Fruit fly (Drosophila melanogaster) whole organism, embryonic: ENCODE results near the gene CG32354.

Experiments
- Adf1 ChIP-seq: fragments of 200-800 bp; sonication (Bioruptor generic); IDR thresholded peaks from 2 replicates; pipeline ENCODE4 v1.3.6; 2022; ENCODE audit warnings: missing biosample characterization, missing genetic modification characterization
- Bgb ChIP-seq: fragments of 200-800 bp; sonication (Bioruptor generic); IDR thresholded peaks from 2 replicates; pipeline ENCODE4 v1.3.6; 2022; ENCODE audit warnings: missing biosample characterization, missing genetic modification characterization; ENCODE audit not compliant: partially characterized antibody
- Blimp-1 ChIP-seq: fragments of 200-800 bp; sonication (Bioruptor generic); optimal IDR thresholded peaks from 3 replicates; lab custom pipeline; 2018; ENCODE audit warnings: missing biosample characterization, missing genetic modification characterization, mild to moderate bottlenecking, moderate library complexity, missing genetic modification reagents
- C15 ChIP-seq: fragments of 200-800 bp; sonication (Bioruptor generic); IDR thresholded peaks from 3 replicates; pipeline ENCODE4 v1.3.6; 2022; ENCODE audit warnings: missing biosample characterization, missing genetic modification characterization
- CG10431 ChIP-seq: fragments of 200-800 bp; sonication (Bioruptor generic); optimal IDR thresholded peaks from 3 replicates; lab custom pipeline; 2018; ENCODE audit warnings: missing biosample characterization, mild to moderate bottlenecking, missing genetic modification characterization
- CG11247 ChIP-seq: fragments of 200-800 bp; sonication (Bioruptor generic); IDR thresholded peaks from 2 replicates; pipeline ENCODE4 v1.3.6; 2022; ENCODE audit warnings: missing biosample characterization, missing genetic modification characterization
- CG13775 ChIP-seq: fragments of 200-800 bp; sonication (Bioruptor generic); optimal IDR thresholded peaks from 3 replicates; lab custom pipeline; 2017; ENCODE audit warnings: missing biosample characterization, mild to moderate bottlenecking, missing genetic modification characterization
- CG13894 ChIP-seq: fragments of 200-800 bp; sonication (Bioruptor generic); optimal IDR thresholded peaks from 3 replicates; lab custom pipeline; 2018; ENCODE audit warnings: missing biosample characterization, mild to moderate bottlenecking, missing genetic modification characterization, moderate library complexity
- CG14710 ChIP-seq: fragments of 200-800 bp; sonication (Bioruptor generic); optimal IDR thresholded peaks from 3 replicates; lab custom pipeline; 2019; ENCODE audit warnings: missing biosample characterization, mild to moderate bottlenecking, missing genetic modification characterization, moderate library complexity
- CG2120 ChIP-seq: fragments of 200-800 bp; sonication (Bioruptor generic); optimal IDR thresholded peaks from 3 replicates; lab custom pipeline; 2016; ENCODE audit warnings: missing biosample characterization, missing genetic modification characterization
- CG2199 ChIP-seq: fragments of 200-800 bp; sonication (Bioruptor generic); IDR thresholded peaks from 3 replicates; pipeline ENCODE4 v1.3.6; 2022; ENCODE audit warnings: missing biosample characterization, missing genetic modification characterization
- CG33557 ChIP-seq: fragments of 200-800 bp; sonication (Bioruptor generic); optimal IDR thresholded peaks from 2 replicates; lab custom pipeline; 2019; ENCODE audit warnings: missing biosample characterization, mild to moderate bottlenecking, missing genetic modification characterization, moderate library complexity
- CG34422 ChIP-seq: fragments of 200-800 bp; sonication (Bioruptor generic); IDR thresholded peaks from 3 replicates; pipeline ENCODE4 v1.3.6; 2022; ENCODE audit warnings: missing biosample characterization, missing genetic modification characterization
- CG5245 ChIP-seq: fragments of 200-800 bp; sonication (Bioruptor generic); optimal IDR thresholded peaks from 3 replicates; lab custom pipeline; 2016; ENCODE audit warnings: missing biosample characterization, missing genetic modification characterization
- CG6254 ChIP-seq: fragments of 200-800 bp; sonication (Bioruptor generic); optimal IDR thresholded peaks from 3 replicates; lab custom pipeline; 2017; ENCODE audit warnings: mild to moderate bottlenecking, missing biosample characterization, missing genetic modification reagents, missing genetic modification characterization
- CG6765 ChIP-seq: fragments of 200-800 bp; sonication (Bioruptor generic); optimal IDR thresholded peaks from 3 replicates; lab custom pipeline; 2017; ENCODE audit warnings: missing biosample characterization, mild to moderate bottlenecking, missing genetic modification characterization
- D ChIP-seq, 2 experiments: fragments of 200-800 bp in 1 of 2; fragments of >200 bp in 1 of 2; sonication (Bioruptor generic) in 1 of 2; optimal IDR thresholded peaks; 2 replicates in 1 of 2; 3 replicates in 1 of 2; lab custom pipeline; 2017; ENCODE audit warnings: mild to moderate bottlenecking in 1 of 2, missing biosample characterization in 1 of 2, missing genetic modification characterization in 1 of 2, missing genetic modification reagents in 1 of 2
- E2f2 ChIP-seq: fragments of 200-800 bp; sonication (Bioruptor generic); IDR thresholded peaks from 2 replicates; pipeline ENCODE4 v1.3.6; 2022; ENCODE audit warnings: missing biosample characterization, missing genetic modification characterization
- Elba2 ChIP-seq: fragments of 200-800 bp; sonication (Bioruptor generic); optimal IDR thresholded peaks from 3 replicates; lab custom pipeline; 2016; ENCODE audit warnings: missing biosample characterization, missing genetic modification characterization
- GATAe ChIP-seq: fragments of 200-800 bp; sonication (Bioruptor generic); conservative IDR thresholded peaks from 2 replicates; pipeline ENCODE4 v1.3.6; 2022; ENCODE audit warnings: missing biosample characterization, missing genetic modification characterization
- H15 ChIP-seq: fragments of 200-800 bp; sonication (Bioruptor generic); IDR thresholded peaks from 3 replicates; pipeline ENCODE4 v1.3.6; 2022; ENCODE audit warnings: missing biosample characterization, missing genetic modification characterization
- Hey ChIP-seq: fragments of 200-800 bp; sonication (Bioruptor generic); optimal IDR thresholded peaks from 3 replicates; lab custom pipeline; 2018; ENCODE audit warnings: missing biosample characterization, mild to moderate bottlenecking, missing genetic modification characterization
- Mes4 ChIP-seq: fragments of 200-800 bp; sonication (Bioruptor generic); optimal IDR thresholded peaks from 2 replicates; lab custom pipeline; 2016; ENCODE audit warnings: missing biosample characterization, missing genetic modification characterization
- NC2α ChIP-seq: fragments of 200-800 bp; sonication (Bioruptor generic); optimal IDR thresholded peaks from 2 replicates; lab custom pipeline; 2016; ENCODE audit warnings: missing biosample characterization, missing genetic modification characterization
- NC2β ChIP-seq: fragments of 200-800 bp; sonication (Bioruptor generic); optimal IDR thresholded peaks from 2 replicates; lab custom pipeline; 2016; ENCODE audit warnings: missing biosample characterization, missing genetic modification characterization
- Nf-YB ChIP-seq: fragments of 200-800 bp; sonication (Bioruptor generic); optimal IDR thresholded peaks from 3 replicates; lab custom pipeline; 2019; ENCODE audit warnings: missing biosample characterization, mild to moderate bottlenecking, missing genetic modification characterization, moderate library complexity
- Oli ChIP-seq: fragments of 200-800 bp; sonication (Bioruptor generic); optimal IDR thresholded peaks from 2 replicates; lab custom pipeline; 2018; ENCODE audit warnings: missing biosample characterization, mild to moderate bottlenecking, missing genetic modification characterization, moderate library complexity
- Tbp ChIP-seq: fragments of >200 bp; optimal IDR thresholded peaks from 2 replicates; lab custom pipeline; 2018; ENCODE audit warnings: missing biosample characterization, missing genetic modification characterization
- ap ChIP-seq: fragments of 200-800 bp; sonication (Bioruptor generic); IDR thresholded peaks from 2 replicates; pipeline ENCODE4 v1.3.6; 2022; ENCODE audit warnings: missing biosample characterization, missing genetic modification characterization
- br ChIP-seq: fragments of >200 bp; optimal IDR thresholded peaks from 2 replicates; lab custom pipeline; 2017
- chm ChIP-seq: fragments of 200-800 bp; sonication (Bioruptor generic); IDR thresholded peaks from 2 replicates; pipeline ENCODE4 v1.3.6; 2022; ENCODE audit warnings: missing biosample characterization, missing genetic modification characterization
- crol ChIP-seq: fragments of 200-800 bp; sonication (Bioruptor generic); IDR thresholded peaks from 2 replicates; pipeline ENCODE4 v1.3.6; 2022; ENCODE audit warnings: missing biosample characterization, missing genetic modification characterization
- cwo ChIP-seq: fragments of 200-800 bp; sonication (Bioruptor generic); optimal IDR thresholded peaks from 3 replicates; lab custom pipeline; 2017; ENCODE audit warnings: missing biosample characterization, missing genetic modification characterization, mild to moderate bottlenecking, moderate library complexity, missing genetic modification reagents
- dati ChIP-seq: fragments of 200-800 bp; sonication (Bioruptor generic); IDR thresholded peaks from 2 replicates; pipeline ENCODE4 v1.3.6; 2022; ENCODE audit warnings: missing biosample characterization, missing genetic modification characterization
- ems ChIP-seq: fragments of 200-800 bp; sonication (Bioruptor generic); optimal IDR thresholded peaks from 3 replicates; lab custom pipeline; 2016; ENCODE audit warnings: missing biosample characterization, missing genetic modification characterization
- fd3F ChIP-seq: fragments of 200-800 bp; sonication (Bioruptor generic); optimal IDR thresholded peaks from 2 replicates; lab custom pipeline; 2018; ENCODE audit warnings: missing biosample characterization, mild to moderate bottlenecking, missing genetic modification characterization, moderate library complexity
- ind ChIP-seq: fragments of 200-800 bp; sonication (Bioruptor generic); optimal IDR thresholded peaks from 3 replicates; lab custom pipeline; 2016; ENCODE audit warnings: missing biosample characterization, missing genetic modification characterization
- knrl ChIP-seq: fragments of 200-800 bp; sonication (Bioruptor generic); IDR thresholded peaks from 3 replicates; pipeline ENCODE4 v1.3.6; 2022; ENCODE audit warnings: missing biosample characterization, missing genetic modification characterization; ENCODE audit not compliant: partially characterized antibody
- mam ChIP-seq: fragments of 200-800 bp; sonication (Bioruptor generic); optimal IDR thresholded peaks from 3 replicates; lab custom pipeline; 2016; ENCODE audit warnings: missing biosample characterization, missing genetic modification characterization
- nom ChIP-seq: fragments of 200-800 bp; sonication (Bioruptor generic); optimal IDR thresholded peaks from 2 replicates; lab custom pipeline; 2017; ENCODE audit warnings: missing biosample characterization, missing genetic modification characterization, mild to moderate bottlenecking, moderate library complexity, missing genetic modification reagents
- ranshi ChIP-seq: fragments of 200-800 bp; sonication (Bioruptor generic); IDR thresholded peaks from 2 replicates; pipeline ENCODE4 v1.3.6; 2022; ENCODE audit warnings: missing biosample characterization, missing genetic modification characterization
- seq ChIP-seq: fragments of 200-800 bp; sonication (Bioruptor generic); IDR thresholded peaks from 2 replicates; pipeline ENCODE4 v1.3.6; 2022; ENCODE audit warnings: missing biosample characterization, missing genetic modification characterization
- sim ChIP-seq: fragments of 200-800 bp; sonication (Bioruptor generic); IDR thresholded peaks from 2 replicates; pipeline ENCODE4 v1.3.6; 2022; ENCODE audit warnings: missing biosample characterization, missing genetic modification characterization
- slbo ChIP-seq: fragments of 200-800 bp; sonication (Bioruptor generic); IDR thresholded peaks from 2 replicates; pipeline ENCODE4 v1.3.6; 2022; ENCODE audit warnings: missing biosample characterization, missing genetic modification characterization
- sqz ChIP-seq: fragments of 200-800 bp; sonication (Bioruptor generic); optimal IDR thresholded peaks from 3 replicates; lab custom pipeline; 2018; ENCODE audit warnings: missing biosample characterization, mild to moderate bottlenecking, missing genetic modification characterization

The CG32354 gene

DNA sequence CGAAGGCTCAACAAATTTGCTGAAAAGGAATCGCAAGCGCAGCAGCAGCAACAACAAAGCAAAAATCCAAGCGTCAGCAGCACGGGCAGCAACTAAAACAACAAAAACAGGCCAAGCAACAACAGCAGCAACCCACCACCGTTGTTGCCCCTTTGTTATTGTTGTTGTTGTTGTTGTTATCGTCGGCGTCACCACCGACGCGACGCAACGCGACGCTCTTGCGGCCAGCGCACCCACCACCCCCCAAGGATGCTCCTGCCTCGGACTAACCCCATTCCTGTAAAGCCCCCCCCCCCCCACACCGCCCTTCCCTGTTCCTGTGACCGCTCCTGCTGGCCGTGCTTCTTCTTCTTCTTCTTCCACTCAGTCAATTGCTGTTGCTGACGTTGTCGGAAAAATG lies 28.7 kb upstream of the CG32354 start (continued):
- TF ChIP-seq D (optimal IDR thresholded peaks at IDR 0.05; lab: Kevin White, UChicago) (no peak), D (GFP tag; optimal IDR thresholded peaks at IDR 0.05; lab: Kevin White, UChicago) (no peak), sim (GFP tag; lab: Robert Waterston, UW) (no peak), CG33557 (GFP tag; lab: Kevin White, UChicago) (no peak), CG13894 (tag; lab: Kevin White, UChicago) (no peak), knrl (GFP tag; lab: Robert Waterston, UW) (0 out of 3 replicates have a peak, but pooled peaks have one; percentile 17), NC2β (GFP tag; lab: Kevin White, UChicago) (no peak), ranshi (GFP tag; lab: Robert Waterston, UW) (no peak), dati (GFP tag; lab: Robert Waterston, UW) (no peak), CG6765 (no peak), Mes4 (no peak), nom (GFP tag; lab: Kevin White, UChicago) (no peak), slbo (no peak), Bgb (GFP tag; lab: Robert Waterston, UW) (0 out of 2 replicates have a peak, but pooled peaks have one; percentile 13), br (lab: Kevin White, UChicago) (no peak), CG2120 (no peak), seq (peak; percentile 66), C15 (no peak), crol (GFP tag; lab: Robert Waterston, UW) (peak; percentile 80), Elba2 (GFP tag; lab: Kevin White, UChicago) (no peak), CG2199 (GFP tag; lab: Robert Waterston, UW) (peak; percentile 31; the same call in 1 of the 3 replicates), fd3F (GFP tag; lab: Kevin White, UChicago) (no peak), Oli (tag; lab: Kevin White, UChicago) (no peak), sqz (GFP tag; lab: Kevin White, UChicago) (no peak), Blimp-1 (GFP tag; lab: Kevin White, UChicago) (no peak), Adf1 (GFP tag; lab: Robert Waterston, UW) (peak; percentile 49; the same call in 1 of the 2 replicates), Tbp (GFP tag; lab: Kevin White, UChicago) (no peak), cwo (GFP tag; lab: Kevin White, UChicago) (no peak), Nf-YB (no peak), GATAe (GFP tag; lab: Robert Waterston, UW) (no peak), ind (no peak), CG11247 (GFP tag; lab: Robert Waterston, UW) (0 out of 2 replicates have a peak, but pooled peaks have one; percentile 24), ems (GFP tag; lab: Kevin White, UChicago) (no peak), H15 (GFP tag; lab: Robert Waterston, UW) (no peak), CG14710 (tag; lab: Kevin White, UChicago) (no peak), NC2α (GFP tag; lab: Kevin White, UChicago) (no peak), mam (GFP tag; lab: Kevin White, UChicago) (no peak), CG13775 (GFP tag; lab: Kevin White, UChicago) (no peak), CG5245 (no peak), E2f2 (no peak), CG34422 (0 out of 3 replicates have a peak, but pooled peaks have one; percentile 19), Hey (tag; lab: Kevin White, UChicago) (peak; percentile 39), chm (GFP tag; lab: Robert Waterston, UW) (peak; percentile 29; the same call in 1 of the 2 replicates), ap (no peak), CG6254 (GFP tag; lab: Kevin White, UChicago) (no peak), CG10431 (no peak)
- TF ChIP-seq, all 482 proteins: peak for 22
